Worm (Caenorhabditis elegans): ENCODE measurements around the gene Y37D8A.16.
A peak's percentile ranks its signal among the peaks of the same experiment; 100 is the strongest.

Y37D8A.16 gene

ce11 chrIII:12885153-12885552 lies 33.3 kb downstream of the Y37D8A.16 start:
- no peak for TF ChIP-seq rec-8 (tag; optimal IDR thresholded peaks at IDR 0.05)
- TF ChIP-seq F37B4.10 (GFP tag; IDR thresholded peaks at IDR 0.05) = no peak
- no peak for TF ChIP-seq snpc-1.3 (tag; optimal IDR thresholded peaks at IDR 0.05; ENCODE audit: insufficient read depth)
- no peak for TF ChIP-seq ztf-6 (GFP tag; IDR thresholded peaks at IDR 0.05)
- TF ChIP-seq Y95B8A.8 (GFP tag; IDR thresholded peaks at IDR 0.05) = no peak
- no peak for TF ChIP-seq akir-1 (GFP tag; optimal IDR thresholded peaks at IDR 0.05)
- no peak for TF ChIP-seq K11D2.4 (GFP tag; IDR thresholded peaks at IDR 0.05)
- TF ChIP-seq zfh-2 (GFP tag; conservative IDR thresholded peaks at IDR 0.05) = peak; percentile 66
- TF ChIP-seq bed-1 (GFP tag; IDR thresholded peaks at IDR 0.05) = 0 out of 2 replicates have a peak, but pooled peaks have one; percentile 67

ce11 chrIII:12880704-12881103 lies 37.8 kb downstream of the Y37D8A.16 start:
- no peak for TF ChIP-seq die-1 (tag; optimal IDR thresholded peaks at IDR 0.05)
- TF ChIP-seq hsf-1 (GFP tag; IDR thresholded peaks at IDR 0.05) = 0 out of 2 replicates have a peak, but pooled peaks have one; percentile 42
- TF ChIP-seq fkh-3 (tag; optimal IDR thresholded peaks at IDR 0.05) = no peak
- no peak for TF ChIP-seq lsy-27 (tag; optimal IDR thresholded peaks at IDR 0.05; ENCODE audit: borderline replicate concordance, insufficient read depth)
- no peak for TF ChIP-seq mel-28 (tag; optimal IDR thresholded peaks at IDR 0.05; ENCODE audit: borderline replicate concordance)
- TF ChIP-seq C06A6.2 (GFP tag; conservative IDR thresholded peaks at IDR 0.05) = no peak
- no peak for TF ChIP-seq attf-5 (GFP tag; optimal IDR thresholded peaks at IDR 0.05)
- no peak for TF ChIP-seq dpff-1 (tag; optimal IDR thresholded peaks at IDR 0.05)
- no peak for TF ChIP-seq ccch-3 (GFP tag; optimal IDR thresholded peaks at IDR 0.05)
- no peak for TF ChIP-seq nhr-90 (tag; optimal IDR thresholded peaks at IDR 0.05)
- TF ChIP-seq hrde-1 (tag; optimal IDR thresholded peaks at IDR 0.05; ENCODE audit: borderline replicate concordance) = no peak
- TF ChIP-seq hmg-1.2 (GFP tag; IDR thresholded peaks at IDR 0.05) = 0 out of 2 replicates have a peak, but pooled peaks have one; percentile 13
- TF ChIP-seq nfya-1 (tag; optimal IDR thresholded peaks at IDR 0.05; ENCODE audit: borderline replicate concordance, insufficient read depth) = no peak
- no peak for TF ChIP-seq F23B12.7 (tag; optimal IDR thresholded peaks at IDR 0.05; ENCODE audit: insufficient read depth)
- TF ChIP-seq dpl-1 (GFP tag; optimal IDR thresholded peaks at IDR 0.05) = peak; percentile 11
- no peak for TF ChIP-seq ztf-18 (tag; optimal IDR thresholded peaks at IDR 0.05)
- TF ChIP-seq F52B5.7 (tag; optimal IDR thresholded peaks at IDR 0.05) = no peak
- TF ChIP-seq F39B2.1 (GFP tag; IDR thresholded peaks at IDR 0.05) = no peak
- TF ChIP-seq lsl-1 (GFP tag; optimal IDR thresholded peaks at IDR 0.05) = peak; percentile 7
- TF ChIP-seq sptf-2 (GFP tag; optimal IDR thresholded peaks at IDR 0.05) = no peak
- no peak for TF ChIP-seq K12H6.12 (tag; optimal IDR thresholded peaks at IDR 0.05)
- TF ChIP-seq nfyb-1 (GFP tag; IDR thresholded peaks at IDR 0.05) = no peak
- no peak for TF ChIP-seq F57A8.1 (GFP tag; optimal IDR thresholded peaks at IDR 0.05)
- peak; percentile 69 for TF ChIP-seq madf-8 (GFP tag; conservative IDR thresholded peaks at IDR 0.05)
- TF ChIP-seq nhr-179 (tag; optimal IDR thresholded peaks at IDR 0.05) = no peak
- TF ChIP-seq mes-4 (tag; optimal IDR thresholded peaks at IDR 0.05) = no peak
- no peak for TF ChIP-seq snpc-1.1 (tag; optimal IDR thresholded peaks at IDR 0.05; ENCODE audit: insufficient read depth)
- TF ChIP-seq ceh-27 (GFP tag; optimal IDR thresholded peaks at IDR 0.05) = no peak
- peak; percentile 61 for TF ChIP-seq ceh-91 (GFP tag; IDR thresholded peaks at IDR 0.05)
- no peak for TF ChIP-seq lin-40 (tag; optimal IDR thresholded peaks at IDR 0.05)
- no peak for TF ChIP-seq tbp1 (GFP tag; optimal IDR thresholded peaks at IDR 0.05)
- TF ChIP-seq him-1 (tag; optimal IDR thresholded peaks at IDR 0.05) = peak; percentile 37
- peak; percentile 53; the same call in 1 of the 2 replicates for TF ChIP-seq D2030.7 (GFP tag; IDR thresholded peaks at IDR 0.05)
- no peak for TF ChIP-seq ztf-28 (GFP tag; IDR thresholded peaks at IDR 0.05)
- TF ChIP-seq lin-26 (GFP tag; IDR thresholded peaks at IDR 0.05) = no peak
- TF ChIP-seq madf-6 (GFP tag; IDR thresholded peaks at IDR 0.05) = peak; percentile 78
- no peak for TF ChIP-seq sdz-38 (tag; optimal IDR thresholded peaks at IDR 0.05)
- no peak for TF ChIP-seq dox-1 (GFP tag; IDR thresholded peaks at IDR 0.05)
